Worm (Caenorhabditis elegans) whole organism, early embryonic: ENCODE measurements around the gene F23D12.4.

ENCODE experiments used
- B0310.2 ChIP-seq: sonication (generic microtip); optimal IDR thresholded peaks from 2 replicates; lab custom pipeline; 2016; ENCODE audit warnings: mild to moderate bottlenecking, missing genetic modification characterization, missing compliant biosample characterization
- F13C5.2 ChIP-seq: sonication (generic microtip); optimal IDR thresholded peaks from 2 replicates; lab custom pipeline; 2017; ENCODE audit warnings: mild to moderate bottlenecking, missing genetic modification characterization, inconsistent platforms, missing compliant biosample characterization
- aly-1 ChIP-seq: sonication (generic microtip); optimal IDR thresholded peaks from 2 replicates; lab custom pipeline; 2016; ENCODE audit warnings: missing genetic modification characterization, missing compliant biosample characterization
- ama-1 ChIP-seq: fragments of 150-350 bp; optimal IDR thresholded peaks from 2 replicates; lab custom pipeline; 2014
- ceh-13 ChIP-seq: fragments of 200-800 bp; sonication (Bioruptor generic); optimal IDR thresholded peaks from 2 replicates; lab custom pipeline; 2018; ENCODE audit warnings: mild to moderate bottlenecking, missing genetic modification characterization, missing compliant biosample characterization
- ceh-36 ChIP-seq: sonication (generic microtip); optimal IDR thresholded peaks from 2 replicates; lab custom pipeline; 2016; ENCODE audit warnings: missing genetic modification characterization, inconsistent platforms, missing compliant biosample characterization
- ets-7 ChIP-seq: sonication (generic microtip); optimal IDR thresholded peaks from 2 replicates; lab custom pipeline; 2016; ENCODE audit warnings: missing genotype, missing genetic modification characterization, missing compliant biosample characterization
- flt-1 ChIP-seq: fragments of 200-800 bp; sonication (Bioruptor generic); IDR thresholded peaks from 2 replicates; pipeline ENCODE4 v1.3.6; 2022; ENCODE audit warnings: missing genetic modification characterization, missing compliant biosample characterization
- hmbx-1 ChIP-seq: sonication (generic microtip); optimal IDR thresholded peaks from 2 replicates; lab custom pipeline; 2016; ENCODE audit warnings: mild to moderate bottlenecking, missing genetic modification characterization, missing compliant biosample characterization
- hmg-4 ChIP-seq: fragments of 200-800 bp; sonication (Bioruptor generic); optimal IDR thresholded peaks from 2 replicates; lab custom pipeline; 2018; ENCODE audit warnings: mild to moderate bottlenecking, missing genetic modification characterization, missing compliant biosample characterization
- hnd-1 ChIP-seq: sonication (generic microtip); optimal IDR thresholded peaks from 2 replicates; lab custom pipeline; 2016; ENCODE audit warnings: missing genetic modification characterization, missing compliant biosample characterization
- pes-1 ChIP-seq: fragments of 200-800 bp; sonication (Bioruptor generic); IDR thresholded peaks from 2 replicates; pipeline ENCODE4 v1.3.6; 2022; ENCODE audit warnings: missing genetic modification reagents, missing genetic modification characterization, missing compliant biosample characterization
- scrt-1 ChIP-seq: fragments of 200-800 bp; sonication (Bioruptor generic); IDR thresholded peaks from 2 replicates; pipeline ENCODE4 v1.3.6; 2022; ENCODE audit warnings: missing genetic modification characterization, missing compliant biosample characterization
- sea-1 ChIP-seq: fragments of 200-800 bp; sonication (Bioruptor generic); conservative IDR thresholded peaks from 2 replicates; pipeline ENCODE4 v1.3.6; 2022; ENCODE audit warnings: missing genetic modification characterization, missing compliant biosample characterization
- tbx-11 ChIP-seq: fragments of 200-800 bp; sonication (Bioruptor generic); IDR thresholded peaks from 2 replicates; pipeline ENCODE4 v1.3.6; 2022; ENCODE audit warnings: missing genetic modification characterization, missing compliant biosample characterization
- tbx-37 ChIP-seq: fragments of 200-800 bp; sonication (Bioruptor generic); conservative IDR thresholded peaks from 2 replicates; pipeline ENCODE4 v1.3.6; 2022; ENCODE audit warnings: missing genetic modification reagents, missing genetic modification characterization, missing compliant biosample characterization
- tra-4 ChIP-seq: sonication (generic microtip); optimal IDR thresholded peaks from 2 replicates; lab custom pipeline; 2017; ENCODE audit warnings: missing genetic modification characterization, missing compliant biosample characterization

The F23D12.4 gene

ce11 chrX:14442321-14442720 is 2.5 kb upstream of the F23D12.4 start, which contains the start of gene F23D12.3:
Gene F23D12.3, plus strand, starts transcription at chrX:14442621.
- TF ChIP-seq pes-1 (GFP tag; lab: Robert Waterston, UW): no peak
- TF ChIP-seq sea-1 (GFP tag; lab: Robert Waterston, UW): no peak
- TF ChIP-seq B0310.2: no peak
- no peak for TF ChIP-seq tbx-37 (GFP tag; lab: Robert Waterston, UW)
- no peak for TF ChIP-seq scrt-1 (GFP tag; lab: Robert Waterston, UW)
- TF ChIP-seq flt-1 (GFP tag; lab: Robert Waterston, UW): no peak
- TF ChIP-seq ceh-36 (tag; lab: Kevin White, UChicago): no peak
- no peak for TF ChIP-seq tbx-11 (GFP tag; lab: Robert Waterston, UW)
- TF ChIP-seq hmbx-1: no peak
- TF ChIP-seq ceh-13 (GFP tag; lab: Kevin White, UChicago): no peak
- no peak for TF ChIP-seq aly-1 (tag; lab: Kevin White, UChicago)
- no peak for TF ChIP-seq F13C5.2 (tag; lab: Kevin White, UChicago)

- no peak for TF ChIP-seq ama-1
- no peak for TF ChIP-seq hnd-1 (tag; lab: Kevin White, UChicago)
Observed at ce11 chrX:14447498-14447897, 2.7 kb downstream of the F23D12.4 start.

ce11 chrX:14447910-14448309 is 3.1 kb downstream of the F23D12.4 start, which contains the start of gene jmjd-3.2:
Gene jmjd-3.2, plus strand, starts transcription at chrX:14448210.
- TF ChIP-seq ets-7 (tag; lab: Kevin White, UChicago) (no peak), tra-4 (tag; lab: Kevin White, UChicago) (no peak), F13C5.2 (tag; lab: Kevin White, UChicago) (no peak), B0310.2 (no peak)

ce11 chrX:14453735-14454134 is 8.9 kb downstream of the F23D12.4 start, which contains the start of gene F23D12.7:
Gene F23D12.7, minus strand, starts transcription at chrX:14453835.
- TF ChIP-seq flt-1 (GFP tag; lab: Robert Waterston, UW): no peak
- no peak for TF ChIP-seq scrt-1 (GFP tag; lab: Robert Waterston, UW)
- no peak for TF ChIP-seq ets-7 (tag; lab: Kevin White, UChicago)
- no peak for TF ChIP-seq tbx-11 (GFP tag; lab: Robert Waterston, UW)
- TF ChIP-seq tbx-37 (GFP tag; lab: Robert Waterston, UW): no peak

ce11 chrX:14455419-14455818 is 10.6 kb downstream of the F23D12.4 start, which contains the start of gene Y66C5A.1:
Gene Y66C5A.1, minus strand, starts transcription at chrX:14455519.
- no peak for TF ChIP-seq ceh-36 (tag; lab: Kevin White, UChicago)
- TF ChIP-seq hmbx-1: no peak
- no peak for TF ChIP-seq tbx-37 (GFP tag; lab: Robert Waterston, UW)
- TF ChIP-seq ceh-13 (GFP tag; lab: Kevin White, UChicago): no peak
- no peak for TF ChIP-seq B0310.2
- TF ChIP-seq sea-1 (GFP tag; lab: Robert Waterston, UW): no peak
- TF ChIP-seq hmg-4 (GFP tag; lab: Kevin White, UChicago): no peak
- TF ChIP-seq tra-4 (tag; lab: Kevin White, UChicago): no peak
- no peak for TF ChIP-seq ama-1
- no peak for TF ChIP-seq hnd-1 (tag; lab: Kevin White, UChicago)

ce11 chrX:14460412-14460811 is 15.6 kb downstream of the F23D12.4 start, which contains the start of gene Y66C5A.2:
Gene Y66C5A.2, plus strand, starts transcription at chrX:14460712.
- TF ChIP-seq ets-7 (tag; lab: Kevin White, UChicago): no peak
- TF ChIP-seq tbx-37 (GFP tag; lab: Robert Waterston, UW): no peak
- TF ChIP-seq flt-1 (GFP tag; lab: Robert Waterston, UW): no peak
- TF ChIP-seq F13C5.2 (tag; lab: Kevin White, UChicago): no peak
- TF ChIP-seq pes-1 (GFP tag; lab: Robert Waterston, UW): no peak
- TF ChIP-seq hmg-4 (GFP tag; lab: Kevin White, UChicago): no peak
- TF ChIP-seq ama-1: no peak
- no peak for TF ChIP-seq aly-1 (tag; lab: Kevin White, UChicago)
- no peak for TF ChIP-seq scrt-1 (GFP tag; lab: Robert Waterston, UW)
- TF ChIP-seq tbx-11 (GFP tag; lab: Robert Waterston, UW): no peak
- TF ChIP-seq tra-4 (tag; lab: Kevin White, UChicago): no peak

- no peak for TF ChIP-seq flt-1 (GFP tag; lab: Robert Waterston, UW)
Observed at ce11 chrX:14464513-14464912, 19.7 kb downstream of the F23D12.4 start, which contains the start of gene M163.7. Gene M163.7, plus strand, starts transcription at chrX:14464813.

- TF ChIP-seq tra-4 (tag; lab: Kevin White, UChicago): no peak
- TF ChIP-seq hmbx-1: no peak
- TF ChIP-seq hmg-4 (GFP tag; lab: Kevin White, UChicago): no peak
- no peak for TF ChIP-seq F13C5.2 (tag; lab: Kevin White, UChicago)
- no peak for TF ChIP-seq ceh-36 (tag; lab: Kevin White, UChicago)
- no peak for TF ChIP-seq pes-1 (GFP tag; lab: Robert Waterston, UW)
- no peak for TF ChIP-seq ets-7 (tag; lab: Kevin White, UChicago)
- no peak for TF ChIP-seq ama-1
- no peak for TF ChIP-seq scrt-1 (GFP tag; lab: Robert Waterston, UW)
Observed at ce11 chrX:14465593-14465992, 20.8 kb downstream of the F23D12.4 start, which contains the start of gene M163.22. Gene M163.22, plus strand, starts transcription at chrX:14465893.

- TF ChIP-seq ets-7 (tag; lab: Kevin White, UChicago): no peak
- TF ChIP-seq hmg-4 (GFP tag; lab: Kevin White, UChicago): no peak
- TF ChIP-seq B0310.2: no peak
- no peak for TF ChIP-seq sea-1 (GFP tag; lab: Robert Waterston, UW)
- TF ChIP-seq hnd-1 (tag; lab: Kevin White, UChicago): no peak
- TF ChIP-seq pes-1 (GFP tag; lab: Robert Waterston, UW): no peak
- TF ChIP-seq flt-1 (GFP tag; lab: Robert Waterston, UW): no peak
- TF ChIP-seq tra-4 (tag; lab: Kevin White, UChicago): no peak
- TF ChIP-seq scrt-1 (GFP tag; lab: Robert Waterston, UW): no peak
- TF ChIP-seq aly-1 (tag; lab: Kevin White, UChicago): no peak
- no peak for TF ChIP-seq ama-1
- TF ChIP-seq hmbx-1: no peak
- no peak for TF ChIP-seq ceh-13 (GFP tag; lab: Kevin White, UChicago)
- TF ChIP-seq tbx-37 (GFP tag; lab: Robert Waterston, UW): no peak
- TF ChIP-seq ceh-36 (tag; lab: Kevin White, UChicago): no peak
- no peak for TF ChIP-seq F13C5.2 (tag; lab: Kevin White, UChicago)
- no peak for TF ChIP-seq tbx-11 (GFP tag; lab: Robert Waterston, UW)
Observed at ce11 chrX:14466532-14466931, 21.7 kb downstream of the F23D12.4 start, which contains the start of gene M163.21. Gene M163.21, plus strand, starts transcription at chrX:14466832.
